Fruit fly (Drosophila melanogaster) S2 (cell line): ENCODE results near the gene Mkp3.

ENCODE experiments used
- CG8478 ChIP-seq: fragments of >200 bp; optimal IDR thresholded peaks from 2 replicates; lab custom pipeline; 2018
- CTCF ChIP-seq, 2 experiments: fragments of >200 bp; optimal IDR thresholded peaks; 2 replicates each; lab custom pipeline; 2018

DNA sequence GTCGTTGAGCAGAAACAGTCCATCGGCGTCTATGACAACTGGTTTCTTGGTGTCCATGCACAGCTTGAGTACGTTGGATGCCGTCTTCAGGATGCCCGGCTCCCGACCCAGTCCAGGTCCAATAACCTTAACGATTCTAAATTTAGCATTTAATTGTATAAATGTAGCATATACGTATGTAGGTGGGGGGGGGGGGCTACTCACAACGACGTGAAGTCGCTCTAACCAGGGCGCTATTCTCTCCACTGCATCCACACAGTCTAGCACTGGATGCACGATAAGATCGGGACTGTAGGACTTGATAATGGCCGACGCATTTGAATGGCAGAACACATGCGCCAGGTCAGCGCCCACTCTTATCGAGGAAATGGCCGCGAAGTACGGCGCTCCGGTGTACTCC, 10.9 kb upstream of the Mkp3 start:
- TF ChIP-seq CG8478 (lab: Kevin White, UChicago) (no peak), CTCF (optimal IDR thresholded peaks at IDR 0.05; lab: Kevin White, UChicago) (no peak)
